Fruit fly (Drosophila melanogaster) whole organism, prepupa: ENCODE measurements around the gene Pde6.

Source experiments
- Blimp-1 ChIP-seq: fragments of 200-800 bp; sonication (Bioruptor generic); optimal IDR thresholded peaks from 3 replicates; lab custom pipeline; 2017; ENCODE audit warnings: missing biosample characterization, missing genetic modification characterization, mild to moderate bottlenecking, moderate library complexity, missing genetic modification reagents
- CG11762 ChIP-seq: fragments of 200-800 bp; sonication (Bioruptor generic); optimal IDR thresholded peaks from 3 replicates; lab custom pipeline; 2016; ENCODE audit warnings: missing biosample characterization, missing genetic modification characterization; ENCODE audit not compliant: insufficient read depth
- CG11902 ChIP-seq: fragments of 200-800 bp; sonication (Bioruptor generic); optimal IDR thresholded peaks from 3 replicates; lab custom pipeline; 2016; ENCODE audit warnings: missing biosample characterization, missing genetic modification characterization
- CG15336 ChIP-seq: fragments of 200-800 bp; sonication (Bioruptor generic); IDR thresholded peaks from 2 replicates; pipeline ENCODE4 v1.3.6; 2022; ENCODE audit warnings: missing biosample characterization, missing genetic modification characterization
- CG3032 ChIP-seq: fragments of 200-800 bp; optimal IDR thresholded peaks from 2 replicates; lab custom pipeline; 2019; ENCODE audit warnings: missing biosample characterization, mild to moderate bottlenecking, missing genetic modification characterization, moderate library complexity
- CG31627 ChIP-seq: fragments of 200-800 bp; sonication (Bioruptor generic); optimal IDR thresholded peaks from 3 replicates; lab custom pipeline; 2016; ENCODE audit warnings: missing biosample characterization, missing genetic modification characterization
- CG32006 ChIP-seq: fragments of 200-800 bp; sonication (Bioruptor generic); optimal IDR thresholded peaks from 3 replicates; lab custom pipeline; 2017; ENCODE audit warnings: missing biosample characterization, mild to moderate bottlenecking, missing genetic modification characterization
- CG34406 ChIP-seq: fragments of 200-800 bp; sonication (Bioruptor generic); optimal IDR thresholded peaks from 3 replicates; lab custom pipeline; 2016; ENCODE audit warnings: missing biosample characterization, missing genetic modification characterization
- CG3919 ChIP-seq: fragments of 200-800 bp; sonication (Bioruptor generic); optimal IDR thresholded peaks from 3 replicates; lab custom pipeline; 2016; ENCODE audit warnings: missing biosample characterization, missing genetic modification characterization
- CG6163 ChIP-seq: fragments of 200-800 bp; sonication (Bioruptor generic); IDR thresholded peaks from 3 replicates; pipeline ENCODE4 v1.3.6; 2022; ENCODE audit warnings: missing biosample characterization, missing genetic modification characterization
- CG6276 ChIP-seq: fragments of 200-800 bp; sonication (Bioruptor generic); optimal IDR thresholded peaks from 2 replicates; lab custom pipeline; 2017; ENCODE audit warnings: missing biosample characterization, mild to moderate bottlenecking, missing genetic modification characterization
- CG6792 ChIP-seq: fragments of 200-800 bp; sonication (Bioruptor generic); optimal IDR thresholded peaks from 3 replicates; lab custom pipeline; 2016; ENCODE audit warnings: missing biosample characterization, missing genetic modification characterization
- CG6808 ChIP-seq: fragments of 200-800 bp; sonication (Bioruptor generic); optimal IDR thresholded peaks from 3 replicates; lab custom pipeline; 2017; ENCODE audit warnings: missing biosample characterization, missing genetic modification characterization, mild to moderate bottlenecking, moderate library complexity, missing genetic modification reagents
- CG6854 ChIP-seq: fragments of 200-800 bp; sonication (Bioruptor generic); optimal IDR thresholded peaks from 2 replicates; lab custom pipeline; 2017; ENCODE audit warnings: missing biosample characterization, mild to moderate bottlenecking, missing genetic modification characterization
- CG7368 ChIP-seq: fragments of 200-800 bp; sonication (Bioruptor generic); optimal IDR thresholded peaks from 3 replicates; lab custom pipeline; 2016; ENCODE audit warnings: missing biosample characterization, missing genetic modification characterization
- CG8119 ChIP-seq: fragments of 200-800 bp; sonication (Bioruptor generic); IDR thresholded peaks from 3 replicates; pipeline ENCODE4 v1.3.6; 2022; ENCODE audit warnings: missing biosample characterization, missing genetic modification characterization
- Eip75B ChIP-seq: fragments of 200-800 bp; sonication (Bioruptor generic); optimal IDR thresholded peaks from 3 replicates; lab custom pipeline; 2016; ENCODE audit warnings: missing biosample characterization, missing genetic modification characterization
- Eip78C ChIP-seq: fragments of 200-800 bp; sonication (Bioruptor generic); peaks from one replicate; lab custom pipeline; 2016; ENCODE audit warnings: missing biosample characterization, missing genetic modification characterization
- Ets21C ChIP-seq: fragments of 200-800 bp; sonication (Bioruptor generic); optimal IDR thresholded peaks from 3 replicates; lab custom pipeline; 2016; ENCODE audit warnings: missing biosample characterization, missing genetic modification characterization
- Hr38 ChIP-seq: sonication (Bioruptor generic); optimal IDR thresholded peaks from 2 replicates; lab custom pipeline; 2016; ENCODE audit warnings: missing biosample characterization, missing genetic modification characterization
- Hr39 ChIP-seq: fragments of 200-800 bp; sonication (Bioruptor generic); optimal IDR thresholded peaks from 2 replicates; lab custom pipeline; 2016; ENCODE audit warnings: missing biosample characterization, missing genetic modification characterization
- Hr4 ChIP-seq: fragments of 200-800 bp; sonication (Bioruptor generic); optimal IDR thresholded peaks from 3 replicates; lab custom pipeline; 2016; ENCODE audit warnings: missing biosample characterization, missing genetic modification characterization
- Met ChIP-seq: fragments of 200-800 bp; sonication (Bioruptor generic); optimal IDR thresholded peaks from 3 replicates; lab custom pipeline; 2016; ENCODE audit warnings: missing biosample characterization, missing genetic modification characterization
- OdsH ChIP-seq: fragments of 200-800 bp; sonication (Bioruptor generic); optimal IDR thresholded peaks from 3 replicates; lab custom pipeline; 2016; ENCODE audit warnings: missing biosample characterization, missing genetic modification characterization
- Smox ChIP-seq: fragments of 200-800 bp; sonication (Bioruptor generic); optimal IDR thresholded peaks from 3 replicates; lab custom pipeline; 2016; ENCODE audit warnings: missing biosample characterization, missing genetic modification characterization
- Sox102F ChIP-seq: fragments of 200-800 bp; sonication (Bioruptor generic); optimal IDR thresholded peaks from 2 replicates; lab custom pipeline; 2016; ENCODE audit warnings: missing biosample characterization, mild to moderate bottlenecking, missing genetic modification characterization
- Sox14 ChIP-seq: fragments of 200-800 bp; sonication (Bioruptor generic); optimal IDR thresholded peaks from 3 replicates; lab custom pipeline; 2016; ENCODE audit warnings: missing biosample characterization, missing genetic modification characterization
- Sox15 ChIP-seq: fragments of 200-800 bp; sonication (Bioruptor generic); optimal IDR thresholded peaks from 3 replicates; lab custom pipeline; 2016; ENCODE audit warnings: missing biosample characterization, missing genetic modification characterization
- achi ChIP-seq: fragments of 200-800 bp; sonication (Bioruptor generic); optimal IDR thresholded peaks from 3 replicates; lab custom pipeline; 2016; ENCODE audit warnings: missing biosample characterization, missing genetic modification characterization
- acj6 ChIP-seq: fragments of 200-800 bp; sonication (Bioruptor generic); optimal IDR thresholded peaks from 3 replicates; lab custom pipeline; 2016; ENCODE audit warnings: missing biosample characterization, missing genetic modification characterization
- cyc ChIP-seq: fragments of 200-800 bp; sonication (Bioruptor generic); optimal IDR thresholded peaks from 3 replicates; lab custom pipeline; 2016; ENCODE audit warnings: missing biosample characterization, missing genetic modification characterization
- dac ChIP-seq: fragments of 200-800 bp; sonication (Bioruptor generic); optimal IDR thresholded peaks from 2 replicates; lab custom pipeline; 2017; ENCODE audit warnings: missing biosample characterization, mild to moderate bottlenecking, missing genetic modification characterization
- dsx ChIP-seq: fragments of 200-800 bp; optimal IDR thresholded peaks from 3 replicates; lab custom pipeline; 2019; ENCODE audit warnings: missing biosample characterization, mild to moderate bottlenecking, missing genetic modification characterization, moderate library complexity; ENCODE audit not compliant: poor library complexity, severe bottlenecking
- eg ChIP-seq: fragments of 200-800 bp; sonication (Bioruptor generic); IDR thresholded peaks from 3 replicates; pipeline ENCODE4 v1.3.6; 2022; ENCODE audit warnings: missing biosample characterization, missing genetic modification characterization
- esn ChIP-seq: fragments of 200-800 bp; sonication (Bioruptor generic); optimal IDR thresholded peaks from 2 replicates; lab custom pipeline; 2016; ENCODE audit warnings: missing biosample characterization, mild to moderate bottlenecking, missing genetic modification characterization, moderate library complexity
- fd59A ChIP-seq: fragments of 200-800 bp; sonication (Bioruptor generic); optimal IDR thresholded peaks from 2 replicates; lab custom pipeline; 2017; ENCODE audit warnings: missing biosample characterization, mild to moderate bottlenecking, missing genetic modification characterization, missing genetic modification reagents
- fd85E ChIP-seq: fragments of 200-800 bp; sonication (Bioruptor generic); optimal IDR thresholded peaks from 3 replicates; lab custom pipeline; 2016; ENCODE audit warnings: missing biosample characterization, missing genetic modification characterization
- lz ChIP-seq: fragments of 200-800 bp; sonication (Bioruptor generic); optimal IDR thresholded peaks from 3 replicates; lab custom pipeline; 2016; ENCODE audit warnings: missing biosample characterization, missing genetic modification characterization
- net ChIP-seq: fragments of 200-800 bp; sonication (Bioruptor generic); optimal IDR thresholded peaks from 3 replicates; lab custom pipeline; 2016; ENCODE audit warnings: missing biosample characterization, missing genetic modification characterization
- pdm3 ChIP-seq: fragments of 200-800 bp; sonication (Bioruptor generic); optimal IDR thresholded peaks from 3 replicates; lab custom pipeline; 2016; ENCODE audit warnings: missing biosample characterization, missing genetic modification characterization
- salr ChIP-seq, 2 experiments: fragments of 200-800 bp; sonication (Bioruptor generic); optimal IDR thresholded peaks; 3 replicates each; lab custom pipeline; 2016 to 2018; ENCODE audit warnings: missing biosample characterization in 2 of 2, missing genetic modification characterization in 2 of 2, mild to moderate bottlenecking in 1 of 2
- spab ChIP-seq: fragments of 200-800 bp; sonication (Bioruptor generic); optimal IDR thresholded peaks from 2 replicates; lab custom pipeline; 2017; ENCODE audit warnings: missing biosample characterization, mild to moderate bottlenecking, missing genetic modification characterization, missing genetic modification reagents
- svp ChIP-seq: fragments of 200-800 bp; sonication (Bioruptor generic); peaks from one replicate; lab custom pipeline; 2016; ENCODE audit warnings: missing biosample characterization, missing genetic modification characterization
- topi ChIP-seq: fragments of 200-800 bp; sonication (Bioruptor generic); optimal IDR thresholded peaks from 3 replicates; lab custom pipeline; 2016; ENCODE audit warnings: missing biosample characterization, missing genetic modification characterization

The Pde6 gene

DNA sequence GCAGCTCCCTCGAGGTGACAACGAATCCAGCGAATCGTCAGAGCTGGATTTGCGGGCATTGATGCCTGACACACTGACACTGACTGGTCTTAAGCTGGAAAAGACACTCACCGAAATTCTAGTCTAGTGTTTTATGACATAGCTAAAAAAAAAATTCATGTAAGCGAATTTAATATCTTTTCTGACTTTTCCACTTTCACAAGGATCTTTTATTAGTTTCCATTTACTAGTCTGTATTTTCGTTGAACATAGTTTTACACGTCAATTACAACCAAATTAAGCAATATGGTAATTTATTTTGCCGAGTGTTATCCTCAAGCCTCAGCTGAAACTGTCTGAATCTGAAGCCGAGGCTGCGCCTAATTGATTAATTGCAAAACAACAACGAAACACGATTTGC is 61.7 kb downstream of the Pde6 start (continued):
- TF ChIP-seq Smox (GFP tag; lab: Kevin White, UChicago): peak; percentile 27
- TF ChIP-seq CG6808 (GFP tag; lab: Kevin White, UChicago): no peak
- no peak for TF ChIP-seq salr (GFP tag; optimal IDR thresholded peaks at IDR 0.05; lab: Kevin White, UChicago)
- TF ChIP-seq Hr4 (GFP tag; lab: Kevin White, UChicago): peak; percentile 15
- TF ChIP-seq fd85E (GFP tag; lab: Kevin White, UChicago): no peak
- TF ChIP-seq Sox15 (GFP tag; lab: Kevin White, UChicago): no peak
- peak; percentile 36 for TF ChIP-seq CG34406 (GFP tag; lab: Kevin White, UChicago)
- no peak for TF ChIP-seq spab (GFP tag; lab: Kevin White, UChicago)
- TF ChIP-seq Met (GFP tag; lab: Kevin White, UChicago): peak; percentile 48
- TF ChIP-seq lz (GFP tag; lab: Kevin White, UChicago): peak; percentile 21
- TF ChIP-seq Hr38: no peak
- TF ChIP-seq CG7368: no peak
- TF ChIP-seq fd59A (GFP tag; lab: Kevin White, UChicago): no peak
- peak; percentile 33 for TF ChIP-seq Eip75B (GFP tag; lab: Kevin White, UChicago)
- TF ChIP-seq CG6854 (GFP tag; lab: Kevin White, UChicago): no peak
- TF ChIP-seq acj6 (GFP tag; lab: Kevin White, UChicago): no peak

DNA sequence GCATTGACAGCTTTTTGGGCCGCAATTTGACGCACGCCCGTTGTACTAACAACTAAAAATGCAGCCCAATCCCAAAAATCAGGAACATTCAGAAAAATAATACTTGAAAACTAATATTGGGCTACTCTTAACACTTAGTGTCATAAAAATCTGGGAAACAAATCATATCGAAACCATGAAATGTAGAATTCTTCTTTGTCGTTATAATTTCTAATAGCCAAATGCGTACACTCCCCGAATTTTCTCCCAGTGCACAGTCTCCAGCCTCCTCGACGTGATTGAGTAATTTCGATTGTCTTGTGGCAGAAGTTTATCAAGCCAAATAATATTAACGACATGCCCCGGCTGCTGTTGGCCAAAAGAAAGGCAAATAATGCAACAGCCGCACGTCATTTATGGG is 64.2 kb downstream of the Pde6 start:
- peak; percentile 49 for TF ChIP-seq CG31627 (GFP tag; lab: Kevin White, UChicago)
- TF ChIP-seq CG34406 (GFP tag; lab: Kevin White, UChicago): peak; percentile 33
- no peak for TF ChIP-seq CG3032 (tag; lab: Kevin White, UChicago)
- TF ChIP-seq Sox14: no peak
- peak; percentile 37 for TF ChIP-seq Hr39 (GFP tag; lab: Kevin White, UChicago)
- TF ChIP-seq Ets21C (GFP tag; lab: Kevin White, UChicago): peak; percentile 14
- TF ChIP-seq OdsH (GFP tag; lab: Kevin White, UChicago): peak; percentile 5
- TF ChIP-seq esn (GFP tag; lab: Kevin White, UChicago): peak; percentile 59
- TF ChIP-seq Eip78C (GFP tag; lab: Kevin White, UChicago): peak; percentile 48
- peak; percentile 48 for TF ChIP-seq Sox102F (GFP tag; lab: Kevin White, UChicago)
- peak; percentile 10 for TF ChIP-seq Blimp-1 (GFP tag; lab: Kevin White, UChicago)
- TF ChIP-seq lz (GFP tag; lab: Kevin White, UChicago): peak; percentile 48
- TF ChIP-seq cyc (GFP tag; lab: Kevin White, UChicago): peak; percentile 36
- peak; percentile 81 for TF ChIP-seq svp (GFP tag; lab: Kevin White, UChicago)
- no peak for TF ChIP-seq CG32006
- TF ChIP-seq topi (GFP tag; lab: Kevin White, UChicago): peak; percentile 36
- peak; percentile 52 for TF ChIP-seq Smox (GFP tag; lab: Kevin White, UChicago)
- TF ChIP-seq pdm3 (GFP tag; lab: Kevin White, UChicago): no peak
- peak; percentile 26 for TF ChIP-seq CG6792 (GFP tag; lab: Kevin White, UChicago)
- peak; percentile 58 for TF ChIP-seq Met (GFP tag; lab: Kevin White, UChicago)

DNA sequence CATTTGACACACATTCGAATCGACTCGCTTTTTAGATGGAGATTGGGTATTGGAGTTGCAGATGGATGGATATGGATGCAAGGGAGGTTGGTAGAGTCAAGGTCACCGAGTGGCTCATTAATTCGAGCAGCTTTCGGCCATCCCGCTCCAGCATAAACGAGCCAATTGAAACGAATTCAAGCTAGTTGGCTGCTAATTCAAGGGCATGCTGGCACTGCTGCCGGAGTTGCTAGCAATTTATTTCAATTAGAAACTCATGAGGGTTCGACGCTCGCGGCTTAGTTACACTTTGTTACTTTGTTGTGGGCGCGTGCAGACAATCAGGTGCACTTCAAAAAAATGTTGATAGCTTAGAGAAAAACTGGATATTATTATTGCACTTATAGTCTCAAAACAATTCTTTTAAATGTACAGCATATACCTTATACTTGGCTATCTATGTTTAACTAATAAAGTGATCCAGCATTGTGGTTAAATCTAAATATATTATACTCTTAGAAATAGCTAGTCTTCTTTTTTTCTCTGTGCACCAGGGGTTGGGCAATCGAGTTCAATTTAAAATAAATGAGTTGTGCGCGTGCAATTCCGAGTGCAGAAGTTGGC is 65.7 kb downstream of the Pde6 start:
- TF ChIP-seq CG11762 (GFP tag; lab: Kevin White, UChicago): no peak
- TF ChIP-seq net: peak; percentile 1
- peak; percentile 50 for TF ChIP-seq CG15336 (GFP tag; lab: Robert Waterston, UW)
- TF ChIP-seq CG32006: peak; percentile 50
- 0 out of 3 replicates have a peak, but pooled peaks have one; percentile 28 for TF ChIP-seq eg (GFP tag; lab: Robert Waterston, UW)
- TF ChIP-seq CG11902 (GFP tag; lab: Kevin White, UChicago): no peak
- TF ChIP-seq CG6792 (GFP tag; lab: Kevin White, UChicago): no peak
- no peak for TF ChIP-seq Hr39 (GFP tag; lab: Kevin White, UChicago)
- peak; percentile 59 for TF ChIP-seq dsx (GFP tag; lab: Kevin White, UChicago)
- peak; percentile 4 for TF ChIP-seq CG3919 (GFP tag; lab: Kevin White, UChicago)
- no peak for TF ChIP-seq Hr38
- no peak for TF ChIP-seq topi (GFP tag; lab: Kevin White, UChicago)
- TF ChIP-seq CG6276 (GFP tag; lab: Kevin White, UChicago): peak; percentile 20
- peak; percentile 45 for TF ChIP-seq Hr4 (GFP tag; lab: Kevin White, UChicago)
- TF ChIP-seq achi: peak; percentile 14
- peak; percentile 54 for TF ChIP-seq Eip78C (GFP tag; lab: Kevin White, UChicago)
- TF ChIP-seq CG6163 (GFP tag; lab: Robert Waterston, UW): 0 out of 3 replicates have a peak, but pooled peaks have one; percentile 29
- peak; percentile 37 for TF ChIP-seq svp (GFP tag; lab: Kevin White, UChicago)
- TF ChIP-seq CG8119 (GFP tag; lab: Robert Waterston, UW): peak; percentile 39; the same call in 1 of the 3 replicates
- no peak for TF ChIP-seq dac
- TF ChIP-seq fd85E (GFP tag; lab: Kevin White, UChicago): no peak
- TF ChIP-seq, all 60 proteins: peak for 13
